Worm (Caenorhabditis elegans): ENCODE results near the gene Y38C1BA.1.

DNA sequence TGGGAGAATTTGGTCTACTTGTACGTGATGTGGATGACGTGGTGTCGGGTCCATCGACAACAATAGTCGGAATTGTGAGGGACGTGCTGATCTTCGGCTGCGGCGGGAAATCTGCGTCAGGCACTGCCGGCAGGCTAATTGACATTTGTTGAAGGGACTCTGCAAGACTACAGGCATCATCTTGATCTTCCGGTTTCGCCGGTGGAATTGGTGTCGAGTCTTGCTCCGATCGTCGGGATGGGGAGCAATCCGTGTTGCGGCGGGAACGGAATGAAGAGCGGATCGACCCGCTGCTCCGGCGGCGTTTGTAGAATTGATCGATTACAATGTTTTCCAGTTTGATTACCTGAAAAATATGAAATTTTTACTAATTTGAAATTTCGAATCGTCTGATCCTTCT is 51.3 kb downstream of the Y38C1BA.1 start:
- TF ChIP-seq nhr-11 (tag; optimal IDR thresholded peaks at IDR 0.05) (no peak), sox-2 (GFP tag; IDR thresholded peaks at IDR 0.05) (no peak), ama-1 (optimal IDR thresholded peaks at IDR 0.05) (no peak)
